Fruit fly (Drosophila melanogaster) whole organism, prepupa: ENCODE results near the gene CG11666.

ENCODE experiments used
- CG10631 ChIP-seq: fragments of 200-800 bp; sonication (Bioruptor generic); optimal IDR thresholded peaks from 2 replicates; lab custom pipeline; 2016; ENCODE audit warnings: missing biosample characterization, missing genetic modification characterization
- CG10669 ChIP-seq: fragments of 200-800 bp; sonication (Bioruptor generic); optimal IDR thresholded peaks from 3 replicates; lab custom pipeline; 2018; ENCODE audit warnings: missing biosample characterization, mild to moderate bottlenecking, missing genetic modification characterization, moderate library complexity
- CG11902 ChIP-seq: fragments of 200-800 bp; sonication (Bioruptor generic); optimal IDR thresholded peaks from 3 replicates; lab custom pipeline; 2016; ENCODE audit warnings: missing biosample characterization, missing genetic modification characterization
- CG15336 ChIP-seq: fragments of 200-800 bp; sonication (Bioruptor generic); IDR thresholded peaks from 2 replicates; pipeline ENCODE4 v1.3.6; 2022; ENCODE audit warnings: missing biosample characterization, missing genetic modification characterization
- CG1621 ChIP-seq: fragments of 200-800 bp; sonication (Bioruptor generic); optimal IDR thresholded peaks from 3 replicates; lab custom pipeline; 2018; ENCODE audit warnings: missing biosample characterization, mild to moderate bottlenecking, missing genetic modification characterization
- CG16779 ChIP-seq: fragments of 200-800 bp; sonication (Bioruptor generic); optimal IDR thresholded peaks from 3 replicates; lab custom pipeline; 2017; ENCODE audit warnings: missing biosample characterization, mild to moderate bottlenecking, missing genetic modification characterization
- CG3032 ChIP-seq: fragments of 200-800 bp; optimal IDR thresholded peaks from 2 replicates; lab custom pipeline; 2019; ENCODE audit warnings: missing biosample characterization, mild to moderate bottlenecking, missing genetic modification characterization, moderate library complexity
- CG31627 ChIP-seq: fragments of 200-800 bp; sonication (Bioruptor generic); optimal IDR thresholded peaks from 3 replicates; lab custom pipeline; 2016; ENCODE audit warnings: missing biosample characterization, missing genetic modification characterization
- CG32006 ChIP-seq: fragments of 200-800 bp; sonication (Bioruptor generic); optimal IDR thresholded peaks from 3 replicates; lab custom pipeline; 2017; ENCODE audit warnings: missing biosample characterization, mild to moderate bottlenecking, missing genetic modification characterization
- CG34406 ChIP-seq: fragments of 200-800 bp; sonication (Bioruptor generic); optimal IDR thresholded peaks from 3 replicates; lab custom pipeline; 2016; ENCODE audit warnings: missing biosample characterization, missing genetic modification characterization
- CG3919 ChIP-seq: fragments of 200-800 bp; sonication (Bioruptor generic); optimal IDR thresholded peaks from 3 replicates; lab custom pipeline; 2016; ENCODE audit warnings: missing biosample characterization, missing genetic modification characterization
- CG4318 ChIP-seq: fragments of 200-800 bp; sonication (Bioruptor generic); optimal IDR thresholded peaks from 3 replicates; lab custom pipeline; 2017; ENCODE audit warnings: missing biosample characterization, mild to moderate bottlenecking, missing genetic modification characterization
- CG6163 ChIP-seq: fragments of 200-800 bp; sonication (Bioruptor generic); IDR thresholded peaks from 3 replicates; pipeline ENCODE4 v1.3.6; 2022; ENCODE audit warnings: missing biosample characterization, missing genetic modification characterization
- CG6276 ChIP-seq: fragments of 200-800 bp; sonication (Bioruptor generic); optimal IDR thresholded peaks from 2 replicates; lab custom pipeline; 2017; ENCODE audit warnings: missing biosample characterization, mild to moderate bottlenecking, missing genetic modification characterization
- CG6792 ChIP-seq: fragments of 200-800 bp; sonication (Bioruptor generic); optimal IDR thresholded peaks from 3 replicates; lab custom pipeline; 2016; ENCODE audit warnings: missing biosample characterization, missing genetic modification characterization
- CG6808 ChIP-seq: fragments of 200-800 bp; sonication (Bioruptor generic); optimal IDR thresholded peaks from 3 replicates; lab custom pipeline; 2017; ENCODE audit warnings: missing biosample characterization, missing genetic modification characterization, mild to moderate bottlenecking, moderate library complexity, missing genetic modification reagents
- CG7368 ChIP-seq: fragments of 200-800 bp; sonication (Bioruptor generic); optimal IDR thresholded peaks from 3 replicates; lab custom pipeline; 2016; ENCODE audit warnings: missing biosample characterization, missing genetic modification characterization
- CG8119 ChIP-seq: fragments of 200-800 bp; sonication (Bioruptor generic); IDR thresholded peaks from 3 replicates; pipeline ENCODE4 v1.3.6; 2022; ENCODE audit warnings: missing biosample characterization, missing genetic modification characterization
- CG8319 ChIP-seq: fragments of 200-800 bp; sonication (Bioruptor generic); optimal IDR thresholded peaks from 3 replicates; lab custom pipeline; 2016; ENCODE audit warnings: missing biosample characterization, missing genetic modification characterization
- Eip75B ChIP-seq: fragments of 200-800 bp; sonication (Bioruptor generic); optimal IDR thresholded peaks from 3 replicates; lab custom pipeline; 2016; ENCODE audit warnings: missing biosample characterization, missing genetic modification characterization
- Ets96B ChIP-seq: fragments of 200-800 bp; optimal IDR thresholded peaks from 2 replicates; lab custom pipeline; 2019; ENCODE audit warnings: missing biosample characterization, mild to moderate bottlenecking, missing genetic modification characterization, moderate library complexity
- Hr4 ChIP-seq: fragments of 200-800 bp; sonication (Bioruptor generic); optimal IDR thresholded peaks from 3 replicates; lab custom pipeline; 2016; ENCODE audit warnings: missing biosample characterization, missing genetic modification characterization
- Lpt ChIP-seq: fragments of 200-800 bp; sonication (Bioruptor generic); optimal IDR thresholded peaks from 3 replicates; lab custom pipeline; 2016; ENCODE audit warnings: missing biosample characterization, missing genetic modification characterization
- OdsH ChIP-seq: fragments of 200-800 bp; sonication (Bioruptor generic); optimal IDR thresholded peaks from 3 replicates; lab custom pipeline; 2016; ENCODE audit warnings: missing biosample characterization, missing genetic modification characterization
- Smox ChIP-seq: fragments of 200-800 bp; sonication (Bioruptor generic); optimal IDR thresholded peaks from 3 replicates; lab custom pipeline; 2016; ENCODE audit warnings: missing biosample characterization, missing genetic modification characterization
- Sox15 ChIP-seq: fragments of 200-800 bp; sonication (Bioruptor generic); optimal IDR thresholded peaks from 3 replicates; lab custom pipeline; 2016; ENCODE audit warnings: missing biosample characterization, missing genetic modification characterization
- achi ChIP-seq: fragments of 200-800 bp; sonication (Bioruptor generic); optimal IDR thresholded peaks from 3 replicates; lab custom pipeline; 2016; ENCODE audit warnings: missing biosample characterization, missing genetic modification characterization
- acj6 ChIP-seq: fragments of 200-800 bp; sonication (Bioruptor generic); optimal IDR thresholded peaks from 3 replicates; lab custom pipeline; 2016; ENCODE audit warnings: missing biosample characterization, missing genetic modification characterization
- cyc ChIP-seq: fragments of 200-800 bp; sonication (Bioruptor generic); optimal IDR thresholded peaks from 3 replicates; lab custom pipeline; 2016; ENCODE audit warnings: missing biosample characterization, missing genetic modification characterization
- fd59A ChIP-seq: fragments of 200-800 bp; sonication (Bioruptor generic); optimal IDR thresholded peaks from 2 replicates; lab custom pipeline; 2017; ENCODE audit warnings: missing biosample characterization, mild to moderate bottlenecking, missing genetic modification characterization, missing genetic modification reagents
- fd85E ChIP-seq: fragments of 200-800 bp; sonication (Bioruptor generic); optimal IDR thresholded peaks from 3 replicates; lab custom pipeline; 2016; ENCODE audit warnings: missing biosample characterization, missing genetic modification characterization
- pdm3 ChIP-seq: fragments of 200-800 bp; sonication (Bioruptor generic); optimal IDR thresholded peaks from 3 replicates; lab custom pipeline; 2016; ENCODE audit warnings: missing biosample characterization, missing genetic modification characterization
- ss ChIP-seq, 2 experiments: fragments of 200-800 bp; sonication (Bioruptor generic); optimal IDR thresholded peaks; 2 replicates in 1 of 2; 3 replicates in 1 of 2; lab custom pipeline; 2017 to 2018; ENCODE audit warnings: mild to moderate bottlenecking in 2 of 2, missing biosample characterization in 2 of 2, missing genetic modification characterization in 2 of 2, moderate library complexity in 1 of 2
- svp ChIP-seq: fragments of 200-800 bp; sonication (Bioruptor generic); peaks from one replicate; lab custom pipeline; 2016; ENCODE audit warnings: missing biosample characterization, missing genetic modification characterization
- topi ChIP-seq: fragments of 200-800 bp; sonication (Bioruptor generic); optimal IDR thresholded peaks from 3 replicates; lab custom pipeline; 2016; ENCODE audit warnings: missing biosample characterization, missing genetic modification characterization
- vri ChIP-seq: fragments of 200-800 bp; sonication (Bioruptor generic); optimal IDR thresholded peaks from 3 replicates; lab custom pipeline; 2016; ENCODE audit warnings: missing biosample characterization, mild to moderate bottlenecking, missing genetic modification characterization

Gene CG11666

DNA sequence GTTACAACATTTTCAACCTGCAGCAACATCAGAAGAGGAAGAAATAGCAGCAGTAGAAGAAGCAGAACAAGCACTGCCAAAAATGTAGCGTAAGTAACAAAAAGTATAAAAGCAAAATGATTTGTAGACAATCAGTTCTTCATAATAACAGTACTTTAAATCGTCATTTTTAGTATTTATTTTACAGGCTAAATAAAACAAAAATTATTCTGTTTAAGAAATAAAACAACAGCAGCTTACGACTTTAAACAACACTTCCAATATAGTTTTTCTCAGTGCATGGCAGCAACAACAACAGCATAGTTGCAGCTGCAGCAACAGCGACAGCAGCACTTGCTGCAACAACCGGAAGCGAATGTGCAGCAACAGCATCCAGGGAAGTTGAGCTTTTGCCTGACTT lies 26.1 kb downstream of the CG11666 start:
- TF ChIP-seq CG6792 (GFP tag; lab: Kevin White, UChicago) (no peak), CG6808 (GFP tag; lab: Kevin White, UChicago) (no peak), Ets96B (tag; lab: Kevin White, UChicago) (peak; percentile 30), CG3919 (GFP tag; lab: Kevin White, UChicago) (peak; percentile 45), CG6276 (GFP tag; lab: Kevin White, UChicago) (peak; percentile 34), CG31627 (GFP tag; lab: Kevin White, UChicago) (no peak), CG10669 (peak; percentile 49), CG8319 (GFP tag; lab: Kevin White, UChicago) (no peak), acj6 (GFP tag; lab: Kevin White, UChicago) (peak; percentile 9), pdm3 (GFP tag; lab: Kevin White, UChicago) (peak; percentile 30), CG6163 (GFP tag; lab: Robert Waterston, UW) (0 out of 3 replicates have a peak, but pooled peaks have one; percentile 27), Hr4 (peak; percentile 37), CG32006 (GFP tag; lab: Kevin White, UChicago) (peak; percentile 57), cyc (peak; percentile 13), CG8119 (GFP tag; lab: Robert Waterston, UW) (peak; percentile 38; the same call in 1 of the 3 replicates), vri (GFP tag; lab: Kevin White, UChicago) (no peak), svp (GFP tag; lab: Kevin White, UChicago) (peak; percentile 29), ss (GFP tag; optimal IDR thresholded peaks at IDR 0.05; lab: Kevin White, UChicago) (peak in 1 of 2 experiments; percentile 31), Lpt (GFP tag; lab: Kevin White, UChicago) (no peak), CG34406 (peak; percentile 8), Eip75B (GFP tag; lab: Kevin White, UChicago) (peak; percentile 22), CG4318 (GFP tag; lab: Kevin White, UChicago) (peak; percentile 19), OdsH (GFP tag; lab: Kevin White, UChicago) (peak; percentile 18), achi (GFP tag; lab: Kevin White, UChicago) (peak; percentile 10), CG10631 (GFP tag; lab: Kevin White, UChicago) (peak; percentile 40)
- TF ChIP-seq, all 60 proteins: peak for 19

DNA sequence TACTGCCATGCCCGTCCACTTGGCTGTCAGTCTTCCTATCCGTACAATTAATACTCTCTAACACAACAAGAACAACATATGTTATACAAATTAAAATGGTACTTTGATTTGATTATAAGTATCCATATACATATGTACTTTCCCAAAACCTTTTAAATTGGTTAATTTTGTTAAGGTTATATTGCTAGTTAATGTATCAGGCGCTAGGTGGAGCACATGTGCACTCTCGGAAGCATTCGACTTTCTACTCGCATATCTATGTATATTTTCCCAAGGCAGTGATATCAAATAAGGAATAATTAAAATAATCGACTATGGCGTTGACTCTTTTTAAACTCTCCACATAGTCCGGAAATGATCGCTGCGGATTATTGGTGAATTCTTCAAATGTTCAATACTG lies 33.1 kb downstream of the CG11666 start:
- TF ChIP-seq Eip75B (GFP tag; lab: Kevin White, UChicago) (no peak), CG11902 (GFP tag; lab: Kevin White, UChicago) (no peak), CG1621 (no peak), fd85E (GFP tag; lab: Kevin White, UChicago) (no peak), Hr4 (no peak), CG32006 (GFP tag; lab: Kevin White, UChicago) (no peak), CG8319 (GFP tag; lab: Kevin White, UChicago) (no peak), Sox15 (no peak), CG15336 (GFP tag; lab: Robert Waterston, UW) (no peak), CG16779 (no peak), CG3032 (no peak), CG7368 (GFP tag; lab: Kevin White, UChicago) (no peak), Smox (GFP tag; lab: Kevin White, UChicago) (no peak), CG4318 (GFP tag; lab: Kevin White, UChicago) (no peak), CG6792 (GFP tag; lab: Kevin White, UChicago) (no peak), Lpt (GFP tag; lab: Kevin White, UChicago) (no peak), topi (GFP tag; lab: Kevin White, UChicago) (no peak), fd59A (GFP tag; lab: Kevin White, UChicago) (no peak)
- TF ChIP-seq, all 60 proteins: peak for 0

DNA sequence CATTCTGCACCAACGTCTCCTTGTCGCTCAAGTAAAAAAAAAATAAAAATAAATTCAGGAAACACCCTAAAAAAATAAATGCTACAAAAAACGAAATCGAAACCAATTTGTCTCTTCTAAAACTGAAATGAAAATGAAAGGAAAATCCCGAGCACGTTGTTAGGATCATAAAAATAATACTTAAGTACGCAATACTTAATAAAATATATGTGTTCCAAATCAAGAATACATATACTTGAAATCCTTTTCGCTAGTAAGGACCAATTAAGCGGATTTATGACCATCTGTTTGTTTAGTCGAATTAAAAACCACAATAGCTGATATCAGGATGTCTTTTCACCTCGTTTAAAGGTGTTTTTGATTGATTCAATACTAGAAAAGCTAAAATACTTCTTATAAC lies 41.3 kb downstream of the CG11666 start, which contains the start of gene r-cup:
TSS of gene r-cup (minus strand) at position 101 of the 400 bp plus-strand sequence.
- TF ChIP-seq CG11902 (GFP tag; lab: Kevin White, UChicago) (no peak), CG8119 (GFP tag; lab: Robert Waterston, UW) (no peak), CG6792 (GFP tag; lab: Kevin White, UChicago) (no peak)
